Fruit fly (Drosophila melanogaster) whole organism, prepupa: ENCODE measurements around the gene Ir94d.

Source experiments
- Blimp-1 ChIP-seq: fragments of 200-800 bp; sonication (Bioruptor generic); optimal IDR thresholded peaks from 3 replicates; lab custom pipeline; 2017; ENCODE audit warnings: missing biosample characterization, missing genetic modification characterization, mild to moderate bottlenecking, moderate library complexity, missing genetic modification reagents
- CG10631 ChIP-seq: fragments of 200-800 bp; sonication (Bioruptor generic); optimal IDR thresholded peaks from 2 replicates; lab custom pipeline; 2016; ENCODE audit warnings: missing biosample characterization, missing genetic modification characterization
- CG10669 ChIP-seq: fragments of 200-800 bp; sonication (Bioruptor generic); optimal IDR thresholded peaks from 3 replicates; lab custom pipeline; 2018; ENCODE audit warnings: missing biosample characterization, mild to moderate bottlenecking, missing genetic modification characterization, moderate library complexity
- CG11294 ChIP-seq: fragments of 200-800 bp; sonication (Bioruptor generic); IDR thresholded peaks from 2 replicates; pipeline ENCODE4 v1.3.6; 2022; ENCODE audit warnings: missing biosample characterization, missing genetic modification characterization
- CG11762 ChIP-seq: fragments of 200-800 bp; sonication (Bioruptor generic); optimal IDR thresholded peaks from 3 replicates; lab custom pipeline; 2016; ENCODE audit warnings: missing biosample characterization, missing genetic modification characterization; ENCODE audit not compliant: insufficient read depth
- CG11902 ChIP-seq: fragments of 200-800 bp; sonication (Bioruptor generic); optimal IDR thresholded peaks from 3 replicates; lab custom pipeline; 2016; ENCODE audit warnings: missing biosample characterization, missing genetic modification characterization
- CG15336 ChIP-seq: fragments of 200-800 bp; sonication (Bioruptor generic); IDR thresholded peaks from 2 replicates; pipeline ENCODE4 v1.3.6; 2022; ENCODE audit warnings: missing biosample characterization, missing genetic modification characterization
- CG3032 ChIP-seq: fragments of 200-800 bp; optimal IDR thresholded peaks from 2 replicates; lab custom pipeline; 2019; ENCODE audit warnings: missing biosample characterization, mild to moderate bottlenecking, missing genetic modification characterization, moderate library complexity
- CG31627 ChIP-seq: fragments of 200-800 bp; sonication (Bioruptor generic); optimal IDR thresholded peaks from 3 replicates; lab custom pipeline; 2016; ENCODE audit warnings: missing biosample characterization, missing genetic modification characterization
- CG32006 ChIP-seq: fragments of 200-800 bp; sonication (Bioruptor generic); optimal IDR thresholded peaks from 3 replicates; lab custom pipeline; 2017; ENCODE audit warnings: missing biosample characterization, mild to moderate bottlenecking, missing genetic modification characterization
- CG3919 ChIP-seq: fragments of 200-800 bp; sonication (Bioruptor generic); optimal IDR thresholded peaks from 3 replicates; lab custom pipeline; 2016; ENCODE audit warnings: missing biosample characterization, missing genetic modification characterization
- CG4318 ChIP-seq: fragments of 200-800 bp; sonication (Bioruptor generic); optimal IDR thresholded peaks from 3 replicates; lab custom pipeline; 2017; ENCODE audit warnings: missing biosample characterization, mild to moderate bottlenecking, missing genetic modification characterization
- CG6163 ChIP-seq: fragments of 200-800 bp; sonication (Bioruptor generic); IDR thresholded peaks from 3 replicates; pipeline ENCODE4 v1.3.6; 2022; ENCODE audit warnings: missing biosample characterization, missing genetic modification characterization
- CG6276 ChIP-seq: fragments of 200-800 bp; sonication (Bioruptor generic); optimal IDR thresholded peaks from 2 replicates; lab custom pipeline; 2017; ENCODE audit warnings: missing biosample characterization, mild to moderate bottlenecking, missing genetic modification characterization
- CG6792 ChIP-seq: fragments of 200-800 bp; sonication (Bioruptor generic); optimal IDR thresholded peaks from 3 replicates; lab custom pipeline; 2016; ENCODE audit warnings: missing biosample characterization, missing genetic modification characterization
- CG6808 ChIP-seq: fragments of 200-800 bp; sonication (Bioruptor generic); optimal IDR thresholded peaks from 3 replicates; lab custom pipeline; 2017; ENCODE audit warnings: missing biosample characterization, missing genetic modification characterization, mild to moderate bottlenecking, moderate library complexity, missing genetic modification reagents
- CG6854 ChIP-seq: fragments of 200-800 bp; sonication (Bioruptor generic); optimal IDR thresholded peaks from 2 replicates; lab custom pipeline; 2017; ENCODE audit warnings: missing biosample characterization, mild to moderate bottlenecking, missing genetic modification characterization
- CG7368 ChIP-seq: fragments of 200-800 bp; sonication (Bioruptor generic); optimal IDR thresholded peaks from 3 replicates; lab custom pipeline; 2016; ENCODE audit warnings: missing biosample characterization, missing genetic modification characterization
- CG8119 ChIP-seq: fragments of 200-800 bp; sonication (Bioruptor generic); IDR thresholded peaks from 3 replicates; pipeline ENCODE4 v1.3.6; 2022; ENCODE audit warnings: missing biosample characterization, missing genetic modification characterization
- CG8319 ChIP-seq: fragments of 200-800 bp; sonication (Bioruptor generic); optimal IDR thresholded peaks from 3 replicates; lab custom pipeline; 2016; ENCODE audit warnings: missing biosample characterization, missing genetic modification characterization
- CG9139 ChIP-seq: fragments of 200-800 bp; sonication (Bioruptor generic); optimal IDR thresholded peaks from 3 replicates; lab custom pipeline; 2017; ENCODE audit warnings: missing biosample characterization, mild to moderate bottlenecking, missing genetic modification characterization
- Eip75B ChIP-seq: fragments of 200-800 bp; sonication (Bioruptor generic); optimal IDR thresholded peaks from 3 replicates; lab custom pipeline; 2016; ENCODE audit warnings: missing biosample characterization, missing genetic modification characterization
- Eip78C ChIP-seq: fragments of 200-800 bp; sonication (Bioruptor generic); peaks from one replicate; lab custom pipeline; 2016; ENCODE audit warnings: missing biosample characterization, missing genetic modification characterization
- Eip93F ChIP-seq: fragments of 200-800 bp; sonication (Bioruptor generic); optimal IDR thresholded peaks from 2 replicates; lab custom pipeline; 2016; ENCODE audit warnings: missing biosample characterization, mild to moderate bottlenecking, missing genetic modification characterization
- Gug ChIP-seq: fragments of 200-800 bp; sonication (Bioruptor generic); IDR thresholded peaks from 2 replicates; pipeline ENCODE4 v1.3.6; 2022; ENCODE audit warnings: missing biosample characterization, missing genetic modification characterization
- Hr38 ChIP-seq: sonication (Bioruptor generic); optimal IDR thresholded peaks from 2 replicates; lab custom pipeline; 2016; ENCODE audit warnings: missing biosample characterization, missing genetic modification characterization
- Hr39 ChIP-seq: fragments of 200-800 bp; sonication (Bioruptor generic); optimal IDR thresholded peaks from 2 replicates; lab custom pipeline; 2016; ENCODE audit warnings: missing biosample characterization, missing genetic modification characterization
- Hr4 ChIP-seq: fragments of 200-800 bp; sonication (Bioruptor generic); optimal IDR thresholded peaks from 3 replicates; lab custom pipeline; 2016; ENCODE audit warnings: missing biosample characterization, missing genetic modification characterization
- Lpt ChIP-seq: fragments of 200-800 bp; sonication (Bioruptor generic); optimal IDR thresholded peaks from 3 replicates; lab custom pipeline; 2016; ENCODE audit warnings: missing biosample characterization, missing genetic modification characterization
- Met ChIP-seq: fragments of 200-800 bp; sonication (Bioruptor generic); optimal IDR thresholded peaks from 3 replicates; lab custom pipeline; 2016; ENCODE audit warnings: missing biosample characterization, missing genetic modification characterization
- OdsH ChIP-seq: fragments of 200-800 bp; sonication (Bioruptor generic); optimal IDR thresholded peaks from 3 replicates; lab custom pipeline; 2016; ENCODE audit warnings: missing biosample characterization, missing genetic modification characterization
- Smox ChIP-seq: fragments of 200-800 bp; sonication (Bioruptor generic); optimal IDR thresholded peaks from 3 replicates; lab custom pipeline; 2016; ENCODE audit warnings: missing biosample characterization, missing genetic modification characterization
- Sox102F ChIP-seq: fragments of 200-800 bp; sonication (Bioruptor generic); optimal IDR thresholded peaks from 2 replicates; lab custom pipeline; 2016; ENCODE audit warnings: missing biosample characterization, mild to moderate bottlenecking, missing genetic modification characterization
- Sox15 ChIP-seq: fragments of 200-800 bp; sonication (Bioruptor generic); optimal IDR thresholded peaks from 3 replicates; lab custom pipeline; 2016; ENCODE audit warnings: missing biosample characterization, missing genetic modification characterization
- achi ChIP-seq: fragments of 200-800 bp; sonication (Bioruptor generic); optimal IDR thresholded peaks from 3 replicates; lab custom pipeline; 2016; ENCODE audit warnings: missing biosample characterization, missing genetic modification characterization
- eg ChIP-seq: fragments of 200-800 bp; sonication (Bioruptor generic); IDR thresholded peaks from 3 replicates; pipeline ENCODE4 v1.3.6; 2022; ENCODE audit warnings: missing biosample characterization, missing genetic modification characterization
- esn ChIP-seq: fragments of 200-800 bp; sonication (Bioruptor generic); optimal IDR thresholded peaks from 2 replicates; lab custom pipeline; 2016; ENCODE audit warnings: missing biosample characterization, mild to moderate bottlenecking, missing genetic modification characterization, moderate library complexity
- fd85E ChIP-seq: fragments of 200-800 bp; sonication (Bioruptor generic); optimal IDR thresholded peaks from 3 replicates; lab custom pipeline; 2016; ENCODE audit warnings: missing biosample characterization, missing genetic modification characterization
- net ChIP-seq: fragments of 200-800 bp; sonication (Bioruptor generic); optimal IDR thresholded peaks from 3 replicates; lab custom pipeline; 2016; ENCODE audit warnings: missing biosample characterization, missing genetic modification characterization
- pdm3 ChIP-seq: fragments of 200-800 bp; sonication (Bioruptor generic); optimal IDR thresholded peaks from 3 replicates; lab custom pipeline; 2016; ENCODE audit warnings: missing biosample characterization, missing genetic modification characterization
- salr ChIP-seq, 2 experiments: fragments of 200-800 bp; sonication (Bioruptor generic); optimal IDR thresholded peaks; 3 replicates each; lab custom pipeline; 2016 to 2018; ENCODE audit warnings: missing biosample characterization in 2 of 2, missing genetic modification characterization in 2 of 2, mild to moderate bottlenecking in 1 of 2
- spab ChIP-seq: fragments of 200-800 bp; sonication (Bioruptor generic); optimal IDR thresholded peaks from 2 replicates; lab custom pipeline; 2017; ENCODE audit warnings: missing biosample characterization, mild to moderate bottlenecking, missing genetic modification characterization, missing genetic modification reagents
- vri ChIP-seq: fragments of 200-800 bp; sonication (Bioruptor generic); optimal IDR thresholded peaks from 3 replicates; lab custom pipeline; 2016; ENCODE audit warnings: missing biosample characterization, mild to moderate bottlenecking, missing genetic modification characterization

Ir94d gene

DNA sequence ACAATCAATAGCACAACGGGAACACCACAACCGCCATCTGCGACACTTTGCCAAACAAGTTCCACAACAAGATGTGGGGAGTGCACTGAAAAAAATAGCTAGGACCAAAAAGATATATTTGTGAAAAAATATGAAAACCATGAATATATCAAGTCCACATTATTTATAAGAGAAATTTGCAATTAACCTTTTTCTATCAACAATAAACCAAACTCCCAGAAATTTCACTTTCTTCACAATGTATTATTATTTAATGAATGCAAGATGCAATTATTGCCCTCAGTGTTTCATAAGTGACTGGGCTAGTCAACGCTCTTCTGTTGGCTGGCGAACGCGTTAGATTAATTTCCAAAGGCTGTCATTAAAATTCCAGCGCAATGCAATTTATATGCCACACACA, 6.9 kb upstream of the Ir94d start (continued):
- peak; percentile 23 for TF ChIP-seq CG11294 (GFP tag; lab: Robert Waterston, UW)
- TF ChIP-seq CG11762 (GFP tag; lab: Kevin White, UChicago) = peak; percentile 11
- no peak for TF ChIP-seq Eip75B (GFP tag; lab: Kevin White, UChicago)
- TF ChIP-seq Gug (GFP tag; lab: Robert Waterston, UW) = peak; percentile 52; the same call in 1 of the 2 replicates
- no peak for TF ChIP-seq CG10669 (GFP tag; lab: Kevin White, UChicago)
- peak; percentile 25 for TF ChIP-seq CG10631 (GFP tag; lab: Kevin White, UChicago)
- peak; percentile 87 for TF ChIP-seq CG15336 (GFP tag; lab: Robert Waterston, UW)

DNA sequence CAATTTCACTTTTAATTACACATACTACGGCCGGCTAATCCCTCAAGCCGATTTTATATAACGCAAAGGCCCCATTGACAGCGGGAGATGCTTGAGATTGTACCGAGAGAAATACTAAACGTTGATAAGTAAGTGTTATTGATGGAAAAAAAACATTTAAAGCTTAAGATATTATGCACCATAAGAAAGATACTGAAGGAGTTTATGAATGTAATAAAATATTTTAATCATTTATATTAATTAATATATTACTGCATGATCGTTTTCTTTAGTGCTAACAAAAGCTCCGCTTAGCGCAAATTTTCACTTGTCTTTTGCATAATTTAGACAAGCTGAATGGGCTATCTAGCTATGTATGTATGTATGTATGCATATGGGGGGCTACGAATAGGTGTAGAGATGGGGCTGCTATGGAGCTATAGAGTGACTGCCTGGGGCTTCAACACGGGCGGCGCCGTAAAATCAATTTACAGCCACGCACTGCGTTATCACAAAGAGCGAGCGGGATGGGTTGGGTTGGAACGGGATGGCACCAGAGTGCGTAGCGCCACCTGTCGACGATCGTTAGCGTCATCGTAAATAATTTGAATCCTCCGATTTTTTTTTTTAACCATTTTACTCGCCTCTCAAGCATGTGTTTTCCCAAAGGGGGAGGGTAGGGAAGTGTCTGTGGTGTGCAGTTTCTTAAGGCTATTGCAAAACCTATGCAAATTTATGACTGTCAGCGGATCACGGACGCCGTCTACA, 5.9 kb upstream of the Ir94d start:
- peak; percentile 19 for TF ChIP-seq Lpt (GFP tag; lab: Kevin White, UChicago)
- peak; percentile 63 for TF ChIP-seq Eip78C
- peak; percentile 39 for TF ChIP-seq Hr4 (GFP tag; lab: Kevin White, UChicago)
- TF ChIP-seq CG32006 (GFP tag; lab: Kevin White, UChicago) = peak; percentile 63
- TF ChIP-seq achi (GFP tag; lab: Kevin White, UChicago) = peak; percentile 2
- TF ChIP-seq CG11762 (GFP tag; lab: Kevin White, UChicago) = no peak
- TF ChIP-seq CG10669 (GFP tag; lab: Kevin White, UChicago) = no peak
- peak; percentile 4 for TF ChIP-seq OdsH (GFP tag; lab: Kevin White, UChicago)
- TF ChIP-seq salr (GFP tag; optimal IDR thresholded peaks at IDR 0.05; lab: Kevin White, UChicago) = no peak
- TF ChIP-seq CG4318 (GFP tag; lab: Kevin White, UChicago) = peak; percentile 19
- TF ChIP-seq CG10631 (GFP tag; lab: Kevin White, UChicago) = peak; percentile 18
- TF ChIP-seq Hr39 = no peak
- peak; percentile 69 for TF ChIP-seq CG15336 (GFP tag; lab: Robert Waterston, UW)
- peak; percentile 42; the same call in 1 of the 3 replicates for TF ChIP-seq eg (GFP tag; lab: Robert Waterston, UW)
- peak; percentile 77 for TF ChIP-seq CG8119
- no peak for TF ChIP-seq CG3032 (tag; lab: Kevin White, UChicago)
- TF ChIP-seq CG9139 (GFP tag; lab: Kevin White, UChicago) = no peak
- TF ChIP-seq CG6163 (GFP tag; lab: Robert Waterston, UW) = 0 out of 3 replicates have a peak, but pooled peaks have one; percentile 42
- peak; percentile 55 for TF ChIP-seq CG6276 (GFP tag; lab: Kevin White, UChicago)
- TF ChIP-seq vri (GFP tag; lab: Kevin White, UChicago) = no peak

DNA sequence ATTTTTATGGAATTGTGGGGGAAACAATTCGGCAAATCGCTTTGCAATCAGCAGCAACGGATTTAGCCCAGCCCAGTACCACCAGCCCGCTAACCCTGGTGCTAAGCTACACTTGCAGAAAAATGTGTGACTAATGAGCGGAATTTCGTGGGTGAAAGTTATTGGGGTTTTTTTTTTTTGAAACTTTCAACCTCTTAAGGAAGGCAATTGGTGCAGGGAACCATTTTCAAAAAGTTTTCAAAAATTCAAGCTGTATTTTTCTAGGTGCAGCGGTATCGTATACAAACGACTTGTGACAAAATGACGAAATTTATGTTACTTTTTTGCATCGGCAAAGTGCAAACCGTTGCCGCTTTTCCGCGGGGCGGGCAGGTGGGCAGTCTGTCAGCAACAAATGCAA, 3.6 kb upstream of the Ir94d start:
- TF ChIP-seq CG32006 (GFP tag; lab: Kevin White, UChicago) (peak; percentile 59), CG3032 (tag; lab: Kevin White, UChicago) (no peak), CG3919 (GFP tag; lab: Kevin White, UChicago) (no peak), Hr38 (no peak), CG4318 (GFP tag; lab: Kevin White, UChicago) (peak; percentile 11), Eip75B (GFP tag; lab: Kevin White, UChicago) (no peak), CG6792 (GFP tag; lab: Kevin White, UChicago) (no peak), spab (GFP tag; lab: Kevin White, UChicago) (no peak), net (GFP tag; lab: Kevin White, UChicago) (peak; percentile 3), OdsH (GFP tag; lab: Kevin White, UChicago) (peak; percentile 24), Blimp-1 (no peak), esn (GFP tag; lab: Kevin White, UChicago) (no peak), CG11762 (GFP tag; lab: Kevin White, UChicago) (no peak), CG31627 (no peak), CG15336 (GFP tag; lab: Robert Waterston, UW) (peak; percentile 68), salr (GFP tag; optimal IDR thresholded peaks at IDR 0.05; lab: Kevin White, UChicago) (no peak), Smox (no peak), CG6808 (GFP tag; lab: Kevin White, UChicago) (no peak), fd85E (GFP tag; lab: Kevin White, UChicago) (no peak), Sox15 (GFP tag; lab: Kevin White, UChicago) (no peak), CG11902 (GFP tag; lab: Kevin White, UChicago) (no peak), CG6854 (GFP tag; lab: Kevin White, UChicago) (no peak), CG9139 (GFP tag; lab: Kevin White, UChicago) (no peak), vri (GFP tag; lab: Kevin White, UChicago) (no peak), Eip93F (GFP tag; lab: Kevin White, UChicago) (no peak), CG7368 (no peak), Lpt (GFP tag; lab: Kevin White, UChicago) (peak; percentile 6), CG8319 (GFP tag; lab: Kevin White, UChicago) (no peak), pdm3 (GFP tag; lab: Kevin White, UChicago) (peak; percentile 15), CG8119 (peak; percentile 73), Sox102F (GFP tag; lab: Kevin White, UChicago) (no peak), Hr39 (peak; percentile 2), Met (GFP tag; lab: Kevin White, UChicago) (no peak), CG6163 (GFP tag; lab: Robert Waterston, UW) (peak; percentile 64; the same call in 2 of the 3 replicates), CG11294 (GFP tag; lab: Robert Waterston, UW) (peak; percentile 51; the same call in 1 of the 2 replicates)
